Fruit fly (Drosophila melanogaster) ovary, adult (tissue): Measurements from ENCODE around the gene smash.

ENCODE experiments used
- CG17801 ChIP-seq: fragments of 200-800 bp; optimal IDR thresholded peaks from 2 replicates; lab custom pipeline; 2019; ENCODE audit warnings: missing biosample characterization, mild to moderate bottlenecking, missing genetic modification characterization, moderate library complexity; ENCODE audit not compliant: partially characterized antibody

smash gene

dm6 chr3R:4659934-4660353 is 565 bp downstream of the smash start:
- no peak for TF ChIP-seq CG17801 (GFP tag; lab: Kevin White, UChicago)

DNA sequence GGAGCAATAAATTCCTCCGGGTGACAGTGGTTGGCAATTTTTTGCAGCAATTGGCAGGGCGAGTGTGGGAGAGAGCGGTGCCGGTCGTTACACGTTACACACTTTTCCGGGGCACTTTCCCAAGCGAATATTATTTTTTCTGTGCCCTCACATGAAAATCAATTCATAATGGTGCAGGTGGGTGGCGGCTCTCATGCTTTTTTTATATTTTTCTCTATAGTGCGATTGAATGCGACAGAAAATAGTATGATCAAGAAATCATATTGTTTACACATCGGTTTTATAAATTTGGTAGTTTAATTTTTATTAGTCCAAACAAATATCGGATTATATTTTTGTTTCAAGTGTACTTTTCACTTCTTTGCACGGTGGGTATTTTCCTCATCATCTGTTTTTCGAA is 2.3 kb downstream of the smash start:
- TF ChIP-seq CG17801 (GFP tag; lab: Kevin White, UChicago), result no peak

DNA sequence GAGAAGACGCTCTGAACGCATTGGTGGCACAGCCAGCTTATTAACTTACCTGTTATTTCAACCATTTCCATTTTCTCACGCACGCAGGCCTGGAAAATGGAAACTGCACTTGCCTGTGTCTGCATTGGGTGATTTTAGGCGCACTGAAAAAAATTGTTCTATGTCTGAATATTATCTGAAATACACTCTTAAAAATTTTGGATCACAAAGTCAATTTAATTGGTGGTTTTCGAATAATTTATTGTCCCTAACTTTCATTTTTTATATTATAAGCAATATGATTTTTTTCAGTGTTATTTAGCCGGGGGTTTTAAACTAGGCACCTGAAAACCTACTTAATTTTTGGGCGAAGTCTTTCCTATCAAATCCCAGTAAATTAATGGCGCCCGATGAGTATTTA is 3.7 kb downstream of the smash start:
- TF ChIP-seq CG17801 (GFP tag; lab: Kevin White, UChicago), result no peak

DNA sequence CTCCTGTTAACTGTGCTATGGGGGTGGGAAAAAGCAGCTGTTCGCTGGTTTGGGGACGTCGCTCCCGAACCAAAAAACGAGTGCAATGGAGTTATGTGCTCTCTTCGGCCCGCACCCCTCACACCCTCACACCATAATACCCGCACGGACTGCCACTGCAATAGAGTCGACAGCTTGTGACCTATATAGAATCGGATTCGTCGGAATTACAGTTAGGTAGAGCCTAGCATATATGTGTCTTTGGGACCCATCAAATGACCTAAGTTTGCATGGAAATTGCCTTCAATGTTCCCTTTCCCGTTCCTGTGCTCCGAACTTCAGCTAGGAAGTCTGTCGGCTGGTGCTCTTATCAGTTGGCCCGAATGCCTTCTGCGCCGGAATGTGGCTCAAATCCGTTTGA is 4.8 kb downstream of the smash start:
- TF ChIP-seq CG17801 (GFP tag; lab: Kevin White, UChicago), result no peak

- TF ChIP-seq CG17801 (GFP tag; lab: Kevin White, UChicago), result peak; percentile 66
Measured at dm6 chr3R:4664947-4665346, 5.6 kb downstream of the smash start.

DNA sequence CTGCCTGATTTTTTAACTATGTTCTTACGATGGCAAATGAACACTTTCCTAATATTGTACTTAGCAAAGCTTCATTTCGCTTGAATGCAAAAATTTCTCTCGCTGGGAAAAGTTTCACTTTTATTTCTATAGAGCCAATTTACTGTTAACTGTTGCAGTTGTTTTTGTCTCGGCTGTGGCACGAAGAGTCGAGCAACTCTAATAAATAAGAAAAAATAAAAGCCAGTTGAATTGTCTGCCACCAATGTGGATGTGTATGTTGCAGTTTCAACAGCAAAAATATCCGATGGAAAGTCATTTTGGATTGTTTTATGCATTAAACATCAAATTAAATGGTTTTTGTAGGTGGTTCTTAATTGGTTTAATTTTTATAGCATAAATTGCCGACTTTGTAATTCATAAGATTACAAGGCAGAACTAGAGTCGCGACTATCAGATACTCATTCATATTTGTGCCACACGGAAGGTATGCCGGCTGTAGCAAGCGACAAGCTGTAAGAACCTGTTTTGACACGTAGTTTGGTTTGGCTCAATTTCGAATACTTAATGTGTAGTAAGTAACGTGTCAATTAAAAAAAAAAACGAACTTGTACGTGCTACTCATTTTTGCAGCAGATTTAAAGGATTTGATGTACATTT is 6.8 kb downstream of the smash start:
- TF ChIP-seq CG17801 (GFP tag; lab: Kevin White, UChicago), result no peak

DNA sequence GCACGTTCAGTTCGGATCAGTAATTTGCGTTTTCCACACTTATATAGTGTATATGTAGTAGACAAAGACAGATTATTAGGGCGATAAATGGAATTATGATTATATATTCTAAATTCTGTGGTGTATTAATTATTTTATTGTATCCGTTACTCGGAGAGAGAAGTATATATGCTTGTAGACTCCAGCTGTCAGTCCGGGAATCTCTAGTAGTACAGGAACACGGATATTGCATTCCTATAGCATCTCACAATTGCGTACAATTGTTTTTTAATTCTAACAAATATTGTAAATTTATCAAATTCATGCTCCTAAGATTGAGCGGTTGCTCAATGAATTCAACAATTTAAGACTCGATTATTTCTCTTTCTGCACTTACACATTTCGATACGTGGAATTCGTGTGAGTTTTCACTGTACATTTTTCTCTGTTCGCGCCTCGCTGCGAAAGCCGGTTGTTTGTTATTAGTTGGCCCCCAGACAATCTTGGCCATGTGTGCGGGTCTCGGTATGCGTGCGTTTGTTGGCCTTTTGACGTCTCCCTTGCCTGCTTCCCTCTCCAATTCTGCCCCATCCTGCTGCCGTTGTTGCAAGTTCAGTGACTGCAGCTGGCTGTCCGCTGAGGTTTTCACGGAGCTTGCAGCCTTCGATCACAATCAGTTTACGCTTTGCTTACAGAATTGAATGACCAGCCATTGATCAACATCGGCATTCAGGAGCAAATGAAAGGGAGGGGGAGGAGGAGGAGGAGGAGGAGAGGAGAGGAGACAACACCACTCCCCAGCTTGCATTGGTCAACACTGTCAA is 8.2 kb downstream of the smash start:
- no peak for TF ChIP-seq CG17801 (GFP tag; lab: Kevin White, UChicago)

dm6 chr3R:4676981-4677665 is 17.7 kb downstream of the smash start:
- TF ChIP-seq CG17801 (GFP tag; lab: Kevin White, UChicago), result no peak

DNA sequence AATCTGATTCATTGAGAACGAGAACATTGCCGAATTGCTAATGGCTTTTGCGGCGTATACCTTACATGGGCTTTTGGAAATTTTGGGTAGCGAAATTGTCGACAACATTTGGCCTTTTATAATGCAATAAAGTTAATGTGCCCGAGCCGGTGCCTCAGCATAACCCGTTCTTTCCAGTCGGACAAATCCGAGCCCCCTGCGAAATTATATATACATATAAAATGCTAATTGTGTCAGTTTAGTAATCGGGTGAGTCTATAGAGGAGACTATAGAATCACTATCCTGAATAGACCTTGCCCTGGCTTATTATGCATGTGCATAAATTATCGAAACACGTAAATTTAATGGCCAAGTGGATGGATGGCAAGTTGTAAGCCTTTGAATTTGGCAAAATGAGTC is 19.0 kb downstream of the smash start:
- no peak for TF ChIP-seq CG17801 (GFP tag; lab: Kevin White, UChicago)

dm6 chr3R:4687207-4687606 is 27.8 kb downstream of the smash start:
- TF ChIP-seq CG17801 (GFP tag; lab: Kevin White, UChicago), result no peak

DNA sequence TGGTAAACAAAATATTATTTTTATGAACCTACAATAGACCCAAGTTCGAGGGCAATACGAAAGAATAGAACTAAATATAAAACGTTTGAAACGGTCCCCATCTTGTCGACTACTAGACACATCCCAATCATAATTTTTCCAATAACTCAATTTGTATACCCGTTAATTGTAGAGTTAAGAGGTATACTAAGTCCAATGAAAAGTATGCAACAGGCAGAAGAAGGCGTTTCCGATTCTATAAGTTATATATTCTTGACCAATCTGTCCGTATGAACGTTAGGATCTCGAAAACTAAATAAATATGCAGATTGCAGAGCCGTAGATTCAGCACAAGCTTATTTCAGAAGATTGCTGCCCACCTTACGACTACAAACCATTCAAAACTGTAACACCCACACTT is 31.1 kb downstream of the smash start, which contains the start of gene CG33927:
TSS of gene CG33927 (minus strand) at position 101 of the 400 bp plus-strand sequence.
- no peak for TF ChIP-seq CG17801 (GFP tag; lab: Kevin White, UChicago)

- no peak for TF ChIP-seq CG17801 (GFP tag; lab: Kevin White, UChicago)
Measured at dm6 chr3R:4694805-4695204, 35.4 kb downstream of the smash start.

DNA sequence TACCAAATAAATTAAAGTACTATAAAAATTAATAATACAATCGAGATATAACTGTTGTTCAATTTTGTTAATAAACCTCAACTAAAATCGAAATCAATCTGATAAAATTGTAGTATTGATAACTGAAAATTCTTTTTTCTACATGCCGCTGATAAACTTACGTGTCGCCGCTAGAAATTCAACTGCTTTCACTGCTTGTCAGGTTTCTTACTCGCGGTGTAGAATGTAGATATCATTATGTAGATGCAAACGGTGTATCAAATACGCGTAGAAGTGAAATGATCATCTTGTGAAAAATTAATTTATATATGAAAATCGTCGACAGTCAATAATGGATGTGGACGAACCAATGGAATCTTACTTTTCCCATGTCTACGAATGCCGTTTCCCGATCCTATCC is 45.8 kb downstream of the smash start:
- TF ChIP-seq CG17801 (GFP tag; lab: Kevin White, UChicago), result no peak

- TF ChIP-seq CG17801 (GFP tag; lab: Kevin White, UChicago), result peak; percentile 53
Measured at dm6 chr3R:4706055-4706454, 46.7 kb downstream of the smash start.

DNA sequence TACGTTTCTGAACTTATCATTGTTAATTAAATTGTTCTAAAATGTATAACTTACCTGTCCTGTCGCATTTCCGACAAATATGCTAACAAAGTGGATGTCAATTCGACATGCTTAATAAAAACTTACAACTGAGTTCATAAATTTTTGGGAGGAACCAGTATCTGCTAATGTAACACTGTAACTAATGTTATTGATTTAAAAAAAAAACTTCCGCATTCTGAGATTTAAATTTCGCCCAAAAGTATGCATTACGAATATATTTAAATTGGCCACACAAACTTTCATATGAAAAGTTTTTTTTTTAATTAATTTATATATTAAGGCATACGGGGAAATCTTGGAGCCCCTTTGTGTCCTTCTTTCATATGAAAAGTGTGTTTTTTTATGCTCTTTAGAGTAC is 52.7 kb downstream of the smash start:
- no peak for TF ChIP-seq CG17801 (GFP tag; lab: Kevin White, UChicago)
